Fruit fly (Drosophila melanogaster) whole organism, embryonic: ENCODE results near the gene miple2.

ENCODE experiments used
- Atf6 ChIP-seq: fragments of 200-800 bp; sonication (Bioruptor generic); IDR thresholded peaks from 2 replicates; pipeline ENCODE4 v1.3.6; 2022; ENCODE audit warnings: missing biosample characterization, missing genetic modification characterization
- BtbVII ChIP-seq: fragments of 200-800 bp; sonication (Bioruptor generic); optimal IDR thresholded peaks from 3 replicates; lab custom pipeline; 2017; ENCODE audit warnings: missing biosample characterization, mild to moderate bottlenecking, missing genetic modification characterization
- CG10431 ChIP-seq: fragments of 200-800 bp; sonication (Bioruptor generic); optimal IDR thresholded peaks from 3 replicates; lab custom pipeline; 2018; ENCODE audit warnings: missing biosample characterization, mild to moderate bottlenecking, missing genetic modification characterization
- CG11247 ChIP-seq: fragments of 200-800 bp; sonication (Bioruptor generic); IDR thresholded peaks from 2 replicates; pipeline ENCODE4 v1.3.6; 2022; ENCODE audit warnings: missing biosample characterization, missing genetic modification characterization
- CG12071 ChIP-seq: fragments of 200-800 bp; sonication (Bioruptor generic); optimal IDR thresholded peaks from 3 replicates; lab custom pipeline; 2018; ENCODE audit warnings: missing biosample characterization, mild to moderate bottlenecking, missing genetic modification characterization
- CG1233 ChIP-seq: fragments of 200-800 bp; sonication (Bioruptor generic); optimal IDR thresholded peaks from 4 replicates; lab custom pipeline; 2018; ENCODE audit warnings: missing biosample characterization, mild to moderate bottlenecking, missing genetic modification characterization
- CG12744 ChIP-seq: fragments of 200-800 bp; sonication (Bioruptor generic); optimal IDR thresholded peaks from 2 replicates; lab custom pipeline; 2016; ENCODE audit warnings: missing biosample characterization, missing genetic modification characterization
- CG13296 ChIP-seq: fragments of 200-800 bp; sonication (Bioruptor generic); optimal IDR thresholded peaks from 3 replicates; lab custom pipeline; 2018; ENCODE audit warnings: missing biosample characterization, mild to moderate bottlenecking, missing genetic modification characterization
- CG15073 ChIP-seq: fragments of 200-800 bp; sonication (Bioruptor generic); optimal IDR thresholded peaks from 2 replicates; lab custom pipeline; 2016; ENCODE audit warnings: missing biosample characterization, missing genetic modification characterization
- CG15479 ChIP-seq: fragments of 200-800 bp; sonication (Bioruptor generic); optimal IDR thresholded peaks from 3 replicates; lab custom pipeline; 2019; ENCODE audit warnings: missing biosample characterization, mild to moderate bottlenecking, missing genetic modification characterization, moderate library complexity
- CG15601 ChIP-seq: fragments of 200-800 bp; sonication (Bioruptor generic); optimal IDR thresholded peaks from 3 replicates; lab custom pipeline; 2019; ENCODE audit warnings: missing biosample characterization, mild to moderate bottlenecking, missing genetic modification characterization, moderate library complexity
- CG17359 ChIP-seq: fragments of 200-800 bp; sonication (Bioruptor generic); optimal IDR thresholded peaks from 3 replicates; lab custom pipeline; 2018; ENCODE audit warnings: missing biosample characterization, mild to moderate bottlenecking, missing genetic modification characterization, moderate library complexity
- CG17568 ChIP-seq: fragments of 200-800 bp; sonication (Bioruptor generic); optimal IDR thresholded peaks from 2 replicates; lab custom pipeline; 2018; ENCODE audit warnings: missing biosample characterization, mild to moderate bottlenecking, missing genetic modification characterization, moderate library complexity
- CG17612 ChIP-seq: fragments of 200-800 bp; sonication (Bioruptor generic); IDR thresholded peaks from 2 replicates; pipeline ENCODE4 v1.3.6; 2022; ENCODE audit warnings: missing biosample characterization, missing genetic modification characterization
- CG17829 ChIP-seq: fragments of 200-800 bp; optimal IDR thresholded peaks from 2 replicates; lab custom pipeline; 2019; ENCODE audit warnings: missing biosample characterization, mild to moderate bottlenecking, missing genetic modification characterization, moderate library complexity
- CG3281 ChIP-seq: fragments of 200-800 bp; sonication (Bioruptor generic); optimal IDR thresholded peaks from 3 replicates; lab custom pipeline; 2017; ENCODE audit warnings: missing biosample characterization, mild to moderate bottlenecking, missing genetic modification characterization
- CG33557 ChIP-seq: fragments of 200-800 bp; sonication (Bioruptor generic); optimal IDR thresholded peaks from 2 replicates; lab custom pipeline; 2019; ENCODE audit warnings: missing biosample characterization, mild to moderate bottlenecking, missing genetic modification characterization, moderate library complexity
- CG34376 ChIP-seq: fragments of 200-800 bp; sonication (Bioruptor generic); optimal IDR thresholded peaks from 2 replicates; lab custom pipeline; 2018; ENCODE audit warnings: missing biosample characterization, mild to moderate bottlenecking, missing genetic modification characterization
- CG4328 ChIP-seq: fragments of 200-800 bp; sonication (Bioruptor generic); optimal IDR thresholded peaks from 3 replicates; lab custom pipeline; 2017; ENCODE audit warnings: missing biosample characterization, missing genetic modification reagents, missing genetic modification characterization
- CG5180 ChIP-seq: fragments of 200-800 bp; sonication (Bioruptor generic); optimal IDR thresholded peaks from 3 replicates; lab custom pipeline; 2017; ENCODE audit warnings: missing biosample characterization, missing genetic modification characterization, mild to moderate bottlenecking, moderate library complexity, missing genetic modification reagents
- CG6272 ChIP-seq: fragments of 200-800 bp; sonication (Bioruptor generic); IDR thresholded peaks from 2 replicates; pipeline ENCODE4 v1.3.6; 2022; ENCODE audit warnings: missing biosample characterization, missing genetic modification characterization
- CG7928 ChIP-seq: fragments of 200-800 bp; sonication (Bioruptor generic); optimal IDR thresholded peaks from 2 replicates; lab custom pipeline; 2017; ENCODE audit warnings: missing biosample characterization, mild to moderate bottlenecking, missing genetic modification characterization
- CG7987 ChIP-seq: fragments of 200-800 bp; sonication (Bioruptor generic); optimal IDR thresholded peaks from 2 replicates; lab custom pipeline; 2018; ENCODE audit warnings: missing biosample characterization, mild to moderate bottlenecking, missing genetic modification characterization, moderate library complexity
- CG8765 ChIP-seq: fragments of 200-800 bp; sonication (Bioruptor generic); IDR thresholded peaks from 2 replicates; pipeline ENCODE4 v1.3.6; 2022; ENCODE audit warnings: missing biosample characterization, missing genetic modification characterization
- CG9817 ChIP-seq: fragments of 200-800 bp; sonication (Bioruptor generic); optimal IDR thresholded peaks from 2 replicates; lab custom pipeline; 2018; ENCODE audit warnings: missing biosample characterization, mild to moderate bottlenecking, missing genetic modification characterization, moderate library complexity
- Deaf1 ChIP-seq: fragments of 200-800 bp; optimal IDR thresholded peaks from 3 replicates; lab custom pipeline; 2019; ENCODE audit warnings: missing biosample characterization, mild to moderate bottlenecking, missing genetic modification characterization, moderate library complexity
- Dfd ChIP-seq, 2 experiments: fragments of >200 bp; optimal IDR thresholded peaks; 2 replicates each; lab custom pipeline; 2017; ENCODE audit warnings: missing biosample characterization in 2 of 2, missing genetic modification characterization in 2 of 2
- GATAe ChIP-seq: fragments of 200-800 bp; sonication (Bioruptor generic); conservative IDR thresholded peaks from 2 replicates; pipeline ENCODE4 v1.3.6; 2022; ENCODE audit warnings: missing biosample characterization, missing genetic modification characterization
- Lhr ChIP-seq: fragments of 200-800 bp; sonication (Bioruptor generic); optimal IDR thresholded peaks from 3 replicates; lab custom pipeline; 2017; ENCODE audit warnings: mild to moderate bottlenecking, missing biosample characterization, missing genetic modification reagents, missing genetic modification characterization
- Med ChIP-seq: fragments of 200-800 bp; sonication (Bioruptor generic); peaks from one replicate; lab custom pipeline; 2016; ENCODE audit warnings: missing biosample characterization, missing genetic modification characterization, mild to moderate bottlenecking, inconsistent platforms, moderate library complexity
- NC2β ChIP-seq: fragments of 200-800 bp; sonication (Bioruptor generic); optimal IDR thresholded peaks from 2 replicates; lab custom pipeline; 2016; ENCODE audit warnings: missing biosample characterization, missing genetic modification characterization
- Pdp1 ChIP-seq, 2 experiments: fragments of 200-800 bp; sonication (Bioruptor generic); optimal IDR thresholded peaks; 3 replicates each; lab custom pipeline; 2016; ENCODE audit warnings: missing biosample characterization in 2 of 2, missing genetic modification characterization in 2 of 2, mild to moderate bottlenecking in 1 of 2, moderate library complexity in 1 of 2
- Poxn ChIP-seq: fragments of 200-800 bp; sonication (Bioruptor generic); IDR thresholded peaks from 2 replicates; pipeline ENCODE4 v1.3.6; 2022; ENCODE audit warnings: missing biosample characterization, missing genetic modification characterization
- Vsx1 ChIP-seq: fragments of 200-800 bp; sonication (Bioruptor generic); optimal IDR thresholded peaks from 2 replicates; lab custom pipeline; 2017; ENCODE audit warnings: missing biosample characterization, mild to moderate bottlenecking, missing genetic modification characterization, missing genetic modification reagents
- caup ChIP-seq: fragments of 200-800 bp; sonication (Bioruptor generic); optimal IDR thresholded peaks from 3 replicates; lab custom pipeline; 2017; ENCODE audit warnings: missing biosample characterization, mild to moderate bottlenecking, missing genetic modification characterization, moderate library complexity; ENCODE audit not compliant: severe bottlenecking
- exex ChIP-seq: fragments of 200-800 bp; sonication (Bioruptor generic); optimal IDR thresholded peaks from 4 replicates; lab custom pipeline; 2018; ENCODE audit warnings: missing biosample characterization, mild to moderate bottlenecking, missing genetic modification characterization, moderate library complexity
- gfzf ChIP-seq: fragments of 200-800 bp; sonication (Bioruptor generic); optimal IDR thresholded peaks from 2 replicates; lab custom pipeline; 2016; ENCODE audit warnings: missing biosample characterization, mild to moderate bottlenecking, missing genetic modification characterization, moderate library complexity
- gro ChIP-seq: fragments of 200-800 bp; sonication (Bioruptor generic); optimal IDR thresholded peaks from 2 replicates; lab custom pipeline; 2016; ENCODE audit warnings: missing biosample characterization, missing genetic modification characterization
- gsb ChIP-seq: fragments of 200-800 bp; sonication (Bioruptor generic); IDR thresholded peaks from 2 replicates; pipeline ENCODE4 v1.3.6; 2022; ENCODE audit warnings: missing biosample characterization, missing genetic modification characterization
- ind ChIP-seq: fragments of 200-800 bp; sonication (Bioruptor generic); optimal IDR thresholded peaks from 3 replicates; lab custom pipeline; 2016; ENCODE audit warnings: missing biosample characterization, missing genetic modification characterization
- mirr ChIP-seq: fragments of 200-800 bp; sonication (Bioruptor generic); optimal IDR thresholded peaks from 3 replicates; lab custom pipeline; 2018; ENCODE audit warnings: missing biosample characterization, mild to moderate bottlenecking, missing genetic modification characterization
- odd ChIP-seq: fragments of 200-800 bp; sonication (Bioruptor generic); optimal IDR thresholded peaks from 2 replicates; lab custom pipeline; 2017; ENCODE audit warnings: missing biosample characterization, mild to moderate bottlenecking, missing genetic modification characterization
- p53 ChIP-seq: fragments of 200-800 bp; sonication (Bioruptor generic); optimal IDR thresholded peaks from 2 replicates; lab custom pipeline; 2016; ENCODE audit warnings: missing biosample characterization, missing genetic modification characterization
- pb ChIP-seq: fragments of 200-800 bp; sonication (Bioruptor generic); optimal IDR thresholded peaks from 3 replicates; lab custom pipeline; 2016; ENCODE audit warnings: missing biosample characterization, missing genetic modification characterization
- pita ChIP-seq: fragments of 200-800 bp; sonication (Bioruptor generic); optimal IDR thresholded peaks from 2 replicates; lab custom pipeline; 2017; ENCODE audit warnings: missing biosample characterization, mild to moderate bottlenecking, missing genetic modification characterization
- sd ChIP-seq: fragments of 200-800 bp; sonication (Bioruptor generic); optimal IDR thresholded peaks from 3 replicates; lab custom pipeline; 2018; ENCODE audit warnings: missing biosample characterization, mild to moderate bottlenecking, missing genetic modification characterization, moderate library complexity
- stwl ChIP-seq: fragments of 200-800 bp; sonication (Bioruptor generic); optimal IDR thresholded peaks from 3 replicates; lab custom pipeline; 2018; ENCODE audit warnings: missing biosample characterization, mild to moderate bottlenecking, missing genetic modification characterization, moderate library complexity
- z ChIP-seq: fragments of 200-800 bp; sonication (Bioruptor generic); IDR thresholded peaks from 3 replicates; pipeline ENCODE4 v1.3.6; 2022; ENCODE audit warnings: missing biosample characterization, missing genetic modification characterization
- zf30C ChIP-seq: fragments of 200-800 bp; sonication (Bioruptor generic); optimal IDR thresholded peaks from 3 replicates; lab custom pipeline; 2018; ENCODE audit warnings: missing biosample characterization, mild to moderate bottlenecking, missing genetic modification characterization

The miple2 gene

dm6 chr3L:247482-248225, 23.3 kb upstream of the miple2 start, which contains the start of gene mthl14:
Gene mthl14, plus strand, starts transcription at chr3L:247491.
- peak; percentile 1 for TF ChIP-seq CG3281 (GFP tag; lab: Kevin White, UChicago)
- TF ChIP-seq ind (GFP tag; lab: Kevin White, UChicago): no peak
- peak; percentile 16 for TF ChIP-seq CG4328 (GFP tag; lab: Kevin White, UChicago)
- no peak for TF ChIP-seq CG17612 (GFP tag; lab: Robert Waterston, UW)
- TF ChIP-seq CG6272 (GFP tag; lab: Robert Waterston, UW): no peak
- TF ChIP-seq gsb (GFP tag; lab: Robert Waterston, UW): no peak
- peak; percentile 37 for TF ChIP-seq CG17359 (tag; lab: Kevin White, UChicago)
- no peak for TF ChIP-seq z (GFP tag; lab: Robert Waterston, UW)
- TF ChIP-seq CG17568 (GFP tag; lab: Kevin White, UChicago): peak; percentile 39
- no peak for TF ChIP-seq CG11247
- no peak for TF ChIP-seq zf30C (GFP tag; lab: Kevin White, UChicago)
- peak; percentile 63; the same call in 1 of the 2 replicates for TF ChIP-seq GATAe (GFP tag; lab: Robert Waterston, UW)
- TF ChIP-seq p53 (GFP tag; lab: Kevin White, UChicago): no peak
- TF ChIP-seq CG12744 (GFP tag; lab: Kevin White, UChicago): no peak
- TF ChIP-seq CG33557 (GFP tag; lab: Kevin White, UChicago): peak; percentile 27
- TF ChIP-seq CG17829 (tag; lab: Kevin White, UChicago): no peak
- peak; percentile 58 for TF ChIP-seq BtbVII (GFP tag; lab: Kevin White, UChicago)
- no peak for TF ChIP-seq pita
- no peak for TF ChIP-seq gro (GFP tag; lab: Kevin White, UChicago)
- TF ChIP-seq CG13296 (GFP tag; lab: Kevin White, UChicago): peak; percentile 14
- peak; percentile 37 for TF ChIP-seq CG15479 (GFP tag; lab: Kevin White, UChicago)
- peak; percentile 53 for TF ChIP-seq gfzf (GFP tag; lab: Kevin White, UChicago)
- TF ChIP-seq Poxn (GFP tag; lab: Robert Waterston, UW): no peak
- TF ChIP-seq CG5180 (GFP tag; lab: Kevin White, UChicago): no peak
- TF ChIP-seq CG15601 (tag; lab: Kevin White, UChicago): peak; percentile 50
- TF ChIP-seq CG34376: peak; percentile 77
- no peak for TF ChIP-seq CG15073 (GFP tag; lab: Kevin White, UChicago)
- peak; percentile 35 for TF ChIP-seq CG1233 (GFP tag; lab: Kevin White, UChicago)
- TF ChIP-seq sd: peak; percentile 97
- TF ChIP-seq mirr: peak; percentile 84
- peak in 1 of 2 experiments; percentile 16 for TF ChIP-seq Pdp1 (GFP tag; optimal IDR thresholded peaks at IDR 0.05; lab: Kevin White, UChicago)
- peak; percentile 92 for TF ChIP-seq exex (tag; lab: Kevin White, UChicago)
- TF ChIP-seq pb (GFP tag; lab: Kevin White, UChicago): no peak
- no peak for TF ChIP-seq CG9817 (tag; lab: Kevin White, UChicago)
- TF ChIP-seq Atf6 (GFP tag; lab: Robert Waterston, UW): no peak
- peak; percentile 45 for TF ChIP-seq CG7928 (GFP tag; lab: Kevin White, UChicago)
- no peak for TF ChIP-seq Dfd (GFP tag; optimal IDR thresholded peaks at IDR 0.05; lab: Kevin White, UChicago)
- no peak for TF ChIP-seq CG12071 (GFP tag; lab: Kevin White, UChicago)
- TF ChIP-seq Vsx1 (GFP tag; lab: Kevin White, UChicago): no peak
- peak; percentile 23 for TF ChIP-seq stwl (tag; lab: Kevin White, UChicago)
- peak; percentile 11 for TF ChIP-seq NC2β
- TF ChIP-seq CG8765 (GFP tag; lab: Robert Waterston, UW): no peak
- TF ChIP-seq odd (GFP tag; lab: Kevin White, UChicago): peak; percentile 25
- TF ChIP-seq CG7987 (GFP tag; lab: Kevin White, UChicago): no peak
- TF ChIP-seq Deaf1: no peak
- TF ChIP-seq Med (GFP tag; lab: Kevin White, UChicago): peak; percentile 45
- TF ChIP-seq CG10431 (GFP tag; lab: Kevin White, UChicago): peak; percentile 1
- TF ChIP-seq Lhr (GFP tag; lab: Kevin White, UChicago): peak; percentile 3
- TF ChIP-seq caup: no peak
